Worm (Caenorhabditis elegans): Measurements from ENCODE around the gene hbl-1.

The hbl-1 gene

ce11 chrX:5801156-5801592 is 20.8 kb upstream of the hbl-1 start:
- no peak for TF ChIP-seq dmd-4 (tag; optimal IDR thresholded peaks at IDR 0.05)
- no peak for TF ChIP-seq elt-1 (tag; optimal IDR thresholded peaks at IDR 0.05)
- peak; percentile 45 for TF ChIP-seq lin-39 (tag; optimal IDR thresholded peaks at IDR 0.05)
- peak; percentile 89 for TF ChIP-seq sma-9 (GFP tag; optimal IDR thresholded peaks at IDR 0.05)
- TF ChIP-seq sma-9 (tag; optimal IDR thresholded peaks at IDR 0.05): no peak
- peak; percentile 23 for TF ChIP-seq nhr-237 (tag; optimal IDR thresholded peaks at IDR 0.05)
- TF ChIP-seq crh-2 (tag; optimal IDR thresholded peaks at IDR 0.05): peak; percentile 92
- peak; percentile 92 for TF ChIP-seq egl-27 (tag; optimal IDR thresholded peaks at IDR 0.05)
- peak; percentile 90 for TF ChIP-seq ztf-4 (tag; optimal IDR thresholded peaks at IDR 0.05)
- peak; percentile 86 for TF ChIP-seq lin-13 (GFP tag; optimal IDR thresholded peaks at IDR 0.05)
- peak; percentile 91 for TF ChIP-seq nhr-21 (tag; optimal IDR thresholded peaks at IDR 0.05)
- no peak for TF ChIP-seq mbf-1 (tag; optimal IDR thresholded peaks at IDR 0.05)
- TF ChIP-seq sem-4 (tag; optimal IDR thresholded peaks at IDR 0.05): peak; percentile 88
- TF ChIP-seq ama-1 (optimal IDR thresholded peaks at IDR 0.05): peak; percentile 5
- TF ChIP-seq mab-5 (tag; optimal IDR thresholded peaks at IDR 0.05): peak; percentile 61
- peak; percentile 94 for TF ChIP-seq F13H6.1 (tag; optimal IDR thresholded peaks at IDR 0.05)
- peak; percentile 82 for TF ChIP-seq unc-55 (GFP tag; optimal IDR thresholded peaks at IDR 0.05)
- TF ChIP-seq skn-1 (tag; optimal IDR thresholded peaks at IDR 0.05): peak; percentile 47
- no peak for TF ChIP-seq aly-2 (tag; optimal IDR thresholded peaks at IDR 0.05)
- no peak for TF ChIP-seq nhr-23 (tag; optimal IDR thresholded peaks at IDR 0.05)
- peak; percentile 72 for TF ChIP-seq ceh-82 (tag; optimal IDR thresholded peaks at IDR 0.05)
- TF ChIP-seq alr-1 (tag; optimal IDR thresholded peaks at IDR 0.05): no peak
- TF ChIP-seq ceh-16 (tag; optimal IDR thresholded peaks at IDR 0.05): peak; percentile 70
- TF ChIP-seq snpc-4 (tag; optimal IDR thresholded peaks at IDR 0.05): no peak
- peak; percentile 66 for TF ChIP-seq fos-1 (tag; optimal IDR thresholded peaks at IDR 0.05)
- peak; percentile 6 for TF ChIP-seq unc-62 (GFP tag; optimal IDR thresholded peaks at IDR 0.05)
- TF ChIP-seq sma-3 (GFP tag; optimal IDR thresholded peaks at IDR 0.05): peak; percentile 81
- TF ChIP-seq nhr-12 (tag; optimal IDR thresholded peaks at IDR 0.05): peak; percentile 54
- TF ChIP-seq nhr-77 (tag; optimal IDR thresholded peaks at IDR 0.05): no peak
- no peak for TF ChIP-seq ZK546.5 (tag; optimal IDR thresholded peaks at IDR 0.05)
- TF ChIP-seq blmp-1 (tag; optimal IDR thresholded peaks at IDR 0.05; ENCODE audit: insufficient read depth): peak; percentile 33
- peak; percentile 87 for TF ChIP-seq C34F6.9 (tag; optimal IDR thresholded peaks at IDR 0.05)
- no peak for TF ChIP-seq peb-1 (tag; optimal IDR thresholded peaks at IDR 0.05)
- no peak for TF ChIP-seq elt-3 (tag; optimal IDR thresholded peaks at IDR 0.05)
- peak; percentile 86 for TF ChIP-seq zag-1 (tag; optimal IDR thresholded peaks at IDR 0.05)
- peak; percentile 95 for TF ChIP-seq nhr-129 (tag; optimal IDR thresholded peaks at IDR 0.05)
- peak; percentile 87 for TF ChIP-seq nhr-25 (tag; optimal IDR thresholded peaks at IDR 0.05)
- peak; percentile 15 to 75 for TF ChIP-seq mdl-1 (tag; optimal IDR thresholded peaks at IDR 0.05)
- TF ChIP-seq lsy-2 (tag; optimal IDR thresholded peaks at IDR 0.05): peak; percentile 75 to 87
- TF ChIP-seq lin-11 (tag; optimal IDR thresholded peaks at IDR 0.05): peak; percentile 22
- TF ChIP-seq nhr-6 (tag; optimal IDR thresholded peaks at IDR 0.05): peak; percentile 75
- peak; percentile 60 for TF ChIP-seq ztf-11 (tag; optimal IDR thresholded peaks at IDR 0.05)
- TF ChIP-seq unc-39 (tag; optimal IDR thresholded peaks at IDR 0.05): no peak
- peak; percentile 83 for TF ChIP-seq Y55F3AM.14 (GFP tag; optimal IDR thresholded peaks at IDR 0.05)
- peak; percentile 61 for TF ChIP-seq nhr-10 (tag; optimal IDR thresholded peaks at IDR 0.05)
- TF ChIP-seq nhr-11 (tag; optimal IDR thresholded peaks at IDR 0.05): peak; percentile 49
- TF ChIP-seq R02D3.7 (tag; optimal IDR thresholded peaks at IDR 0.05): no peak
- peak; percentile 69 for TF ChIP-seq gmeb-1 (tag; optimal IDR thresholded peaks at IDR 0.05)
- no peak for TF ChIP-seq ztf-1 (GFP tag; conservative IDR thresholded peaks at IDR 0.05)
